Worm (Caenorhabditis elegans) whole organism, L4/young adult: ENCODE data around the gene ptc-3.

ENCODE experiments used
- W03F9.2 ChIP-seq: fragments of 150-350 bp; optimal IDR thresholded peaks from 2 replicates; lab custom pipeline; 2014; ENCODE audit warnings: missing biosample characterization, missing genetic modification characterization
- dao-5 ChIP-seq: sonication (generic microtip); optimal IDR thresholded peaks from 2 replicates; lab custom pipeline; 2016; ENCODE audit warnings: missing genotype, missing genetic modification characterization, moderate library complexity, missing compliant biosample characterization
- him-1 ChIP-seq: sonication (generic microtip); optimal IDR thresholded peaks from 2 replicates; lab custom pipeline; 2016; ENCODE audit warnings: missing genotype, missing genetic modification reagents, missing genetic modification characterization, missing compliant biosample characterization

ce11 chrII:2795413-2795812, 57.0 kb downstream of the ptc-3 start:
- TF ChIP-seq him-1 (tag; lab: Kevin White, UChicago) (no peak), W03F9.2 (tag; lab: Kevin White, UChicago) (no peak), dao-5 (tag; lab: Kevin White, UChicago) (no peak)
